Worm (Caenorhabditis elegans): ENCODE results near the gene W03F9.9.

W03F9.9 gene

ce11 chrV:138592-138991 is at the start of gene W03F9.9:
TSS of gene W03F9.9 (plus strand) at chrV:138892.
- TF ChIP-seq flt-1 (GFP tag; IDR thresholded peaks at IDR 0.05) (no peak), sea-1 (GFP tag; conservative IDR thresholded peaks at IDR 0.05) (no peak), ceh-13 (GFP tag; optimal IDR thresholded peaks at IDR 0.05) (no peak), B0310.2 (tag; optimal IDR thresholded peaks at IDR 0.05) (no peak)

- no peak for TF ChIP-seq ets-7 (tag; optimal IDR thresholded peaks at IDR 0.05)
- no peak for TF ChIP-seq ceh-13 (GFP tag; optimal IDR thresholded peaks at IDR 0.05)
- TF ChIP-seq ama-1 (optimal IDR thresholded peaks at IDR 0.05) = no peak
- no peak for TF ChIP-seq hnd-1 (tag; optimal IDR thresholded peaks at IDR 0.05)
- no peak for TF ChIP-seq F13C5.2 (tag; optimal IDR thresholded peaks at IDR 0.05)
- TF ChIP-seq aly-1 (tag; optimal IDR thresholded peaks at IDR 0.05) = no peak
- TF ChIP-seq B0310.2 (tag; optimal IDR thresholded peaks at IDR 0.05) = no peak
- TF ChIP-seq tra-4 (tag; optimal IDR thresholded peaks at IDR 0.05) = no peak
- no peak for TF ChIP-seq hmg-4 (GFP tag; optimal IDR thresholded peaks at IDR 0.05)
- no peak for TF ChIP-seq hmbx-1 (tag; optimal IDR thresholded peaks at IDR 0.05)
Measured at ce11 chrV:102165-102564, 36.5 kb upstream of the W03F9.9 start.

DNA sequence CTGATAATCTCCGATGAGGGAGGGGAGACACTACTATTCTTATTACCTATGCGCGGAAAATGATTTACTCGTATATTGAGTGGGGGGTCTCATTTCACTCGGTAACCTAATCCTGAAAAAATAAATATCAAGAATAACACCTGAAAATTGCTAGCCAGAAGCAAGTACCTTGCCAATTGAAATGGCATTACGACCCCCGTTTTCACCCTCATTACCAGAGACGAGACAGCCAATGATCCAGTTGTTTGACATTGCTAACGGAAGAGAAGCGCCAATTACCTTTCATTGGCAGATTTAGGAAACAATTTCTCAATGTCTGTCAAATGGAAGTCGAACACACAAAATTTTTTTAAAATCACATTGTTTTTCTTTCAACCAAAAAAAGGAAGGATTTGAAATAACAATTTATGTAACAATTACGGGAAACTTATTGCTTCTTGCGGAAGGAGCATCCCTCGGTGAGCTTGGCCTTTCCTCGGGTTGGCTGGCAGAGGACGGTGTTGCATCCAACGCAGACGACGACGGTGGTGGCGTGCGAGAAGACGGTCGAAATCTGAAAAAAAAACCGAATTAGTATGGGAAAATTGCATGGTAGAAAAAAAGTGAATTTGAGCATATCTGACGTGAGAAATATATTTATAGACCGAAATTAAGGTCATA is 35.5 kb upstream of the W03F9.9 start:
- no peak for TF ChIP-seq tra-4 (tag; optimal IDR thresholded peaks at IDR 0.05)
- TF ChIP-seq hmg-4 (GFP tag; optimal IDR thresholded peaks at IDR 0.05) = no peak
- no peak for TF ChIP-seq hmbx-1 (tag; optimal IDR thresholded peaks at IDR 0.05)
- no peak for TF ChIP-seq tbx-11 (GFP tag; IDR thresholded peaks at IDR 0.05)
- TF ChIP-seq hnd-1 (tag; optimal IDR thresholded peaks at IDR 0.05) = no peak
- TF ChIP-seq pes-1 (GFP tag; IDR thresholded peaks at IDR 0.05) = no peak
- TF ChIP-seq F13C5.2 (tag; optimal IDR thresholded peaks at IDR 0.05) = no peak
- TF ChIP-seq B0310.2 (tag; optimal IDR thresholded peaks at IDR 0.05) = no peak
- no peak for TF ChIP-seq flt-1 (GFP tag; IDR thresholded peaks at IDR 0.05)
- TF ChIP-seq scrt-1 (GFP tag; IDR thresholded peaks at IDR 0.05) = no peak
- TF ChIP-seq ceh-13 (GFP tag; optimal IDR thresholded peaks at IDR 0.05) = no peak
- TF ChIP-seq sea-1 (GFP tag; conservative IDR thresholded peaks at IDR 0.05) = no peak
- TF ChIP-seq ceh-36 (tag; optimal IDR thresholded peaks at IDR 0.05) = no peak
- no peak for TF ChIP-seq tbx-37 (GFP tag; conservative IDR thresholded peaks at IDR 0.05)
- no peak for TF ChIP-seq ets-7 (tag; optimal IDR thresholded peaks at IDR 0.05)

DNA sequence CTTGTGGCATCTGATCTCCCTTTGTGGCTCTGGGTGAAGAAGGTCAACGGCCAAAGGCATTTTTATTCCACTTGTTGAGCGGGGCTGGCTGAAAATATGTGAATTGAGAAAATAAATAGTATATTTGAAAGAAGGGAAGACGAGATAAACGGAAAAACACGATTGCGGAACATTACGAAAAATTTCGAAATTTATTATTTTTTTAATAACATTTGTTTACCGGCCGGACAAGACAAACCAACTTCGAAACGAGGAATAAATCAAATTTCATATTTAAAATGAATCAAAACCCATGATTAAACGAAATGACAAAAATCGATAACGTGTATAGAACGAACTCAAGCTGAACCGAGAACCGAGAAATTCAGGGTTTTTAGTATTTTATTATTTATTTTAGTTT is 34.7 kb upstream of the W03F9.9 start, which contains the start of gene rps-27:
rps-27 (minus strand) TSS at position 101 of the 400 bp plus-strand sequence.
- no peak for TF ChIP-seq flt-1 (GFP tag; IDR thresholded peaks at IDR 0.05)
- no peak for TF ChIP-seq ceh-13 (GFP tag; optimal IDR thresholded peaks at IDR 0.05)
- no peak for TF ChIP-seq pes-1 (GFP tag; IDR thresholded peaks at IDR 0.05)
- no peak for TF ChIP-seq F13C5.2 (tag; optimal IDR thresholded peaks at IDR 0.05)
- TF ChIP-seq ama-1 (optimal IDR thresholded peaks at IDR 0.05) = no peak
- no peak for TF ChIP-seq hmg-4 (GFP tag; optimal IDR thresholded peaks at IDR 0.05)
- no peak for TF ChIP-seq ceh-36 (tag; optimal IDR thresholded peaks at IDR 0.05)
- no peak for TF ChIP-seq ets-7 (tag; optimal IDR thresholded peaks at IDR 0.05)
- no peak for TF ChIP-seq tbx-37 (GFP tag; conservative IDR thresholded peaks at IDR 0.05)
- TF ChIP-seq tra-4 (tag; optimal IDR thresholded peaks at IDR 0.05) = no peak
- TF ChIP-seq hmbx-1 (tag; optimal IDR thresholded peaks at IDR 0.05) = no peak
- TF ChIP-seq scrt-1 (GFP tag; IDR thresholded peaks at IDR 0.05) = no peak

ce11 chrV:104474-104873 is 34.2 kb upstream of the W03F9.9 start, which contains the start of gene picd-1:
TSS of gene picd-1 (plus strand) at chrV:104825.
- TF ChIP-seq scrt-1 (GFP tag; IDR thresholded peaks at IDR 0.05) = peak; percentile 22; the same call in 1 of the 2 replicates
- TF ChIP-seq ama-1 (optimal IDR thresholded peaks at IDR 0.05) = no peak
- no peak for TF ChIP-seq B0310.2 (tag; optimal IDR thresholded peaks at IDR 0.05)
- no peak for TF ChIP-seq tra-4 (tag; optimal IDR thresholded peaks at IDR 0.05)
- no peak for TF ChIP-seq aly-1 (tag; optimal IDR thresholded peaks at IDR 0.05)
- TF ChIP-seq hmg-4 (GFP tag; optimal IDR thresholded peaks at IDR 0.05) = peak; percentile 27
- no peak for TF ChIP-seq ceh-13 (GFP tag; optimal IDR thresholded peaks at IDR 0.05)
- TF ChIP-seq ceh-36 (tag; optimal IDR thresholded peaks at IDR 0.05) = no peak
- TF ChIP-seq F13C5.2 (tag; optimal IDR thresholded peaks at IDR 0.05) = peak; percentile 32

- TF ChIP-seq scrt-1 (GFP tag; IDR thresholded peaks at IDR 0.05) = peak; percentile 56; the same call in 1 of the 2 replicates
- no peak for TF ChIP-seq hmg-4 (GFP tag; optimal IDR thresholded peaks at IDR 0.05)
Measured at ce11 chrV:116243-116642, 22.4 kb upstream of the W03F9.9 start.

DNA sequence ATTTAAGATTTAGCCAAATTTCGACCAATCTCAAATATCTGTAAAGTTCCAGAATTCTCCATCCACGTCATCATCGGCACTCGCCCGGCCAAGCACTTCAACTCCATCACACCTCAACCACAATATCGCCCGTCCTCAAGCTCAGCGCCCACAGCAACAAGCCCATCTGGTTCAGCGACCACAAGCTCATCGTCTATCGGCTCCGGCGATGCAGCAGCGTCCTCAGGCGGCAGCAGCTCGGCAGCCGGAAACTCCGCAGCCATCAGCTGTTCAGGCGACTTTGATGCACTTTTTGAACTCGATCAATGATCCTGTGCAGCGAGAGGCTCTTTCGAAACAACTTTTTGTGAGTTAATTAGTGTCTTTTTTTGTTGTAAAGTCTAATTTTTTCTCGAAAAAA is 21.4 kb upstream of the W03F9.9 start:
- TF ChIP-seq ceh-13 (GFP tag; optimal IDR thresholded peaks at IDR 0.05) (no peak), ama-1 (optimal IDR thresholded peaks at IDR 0.05) (no peak), hnd-1 (tag; optimal IDR thresholded peaks at IDR 0.05) (no peak), hmg-4 (GFP tag; optimal IDR thresholded peaks at IDR 0.05) (no peak)

- no peak for TF ChIP-seq tra-4 (tag; optimal IDR thresholded peaks at IDR 0.05)
- TF ChIP-seq pes-1 (GFP tag; IDR thresholded peaks at IDR 0.05) = no peak
- TF ChIP-seq B0310.2 (tag; optimal IDR thresholded peaks at IDR 0.05) = no peak
- no peak for TF ChIP-seq ceh-13 (GFP tag; optimal IDR thresholded peaks at IDR 0.05)
- TF ChIP-seq ceh-36 (tag; optimal IDR thresholded peaks at IDR 0.05) = no peak
- TF ChIP-seq sea-1 (GFP tag; conservative IDR thresholded peaks at IDR 0.05) = no peak
- no peak for TF ChIP-seq hmg-4 (GFP tag; optimal IDR thresholded peaks at IDR 0.05)
Measured at ce11 chrV:122249-122648, 16.4 kb upstream of the W03F9.9 start.

DNA sequence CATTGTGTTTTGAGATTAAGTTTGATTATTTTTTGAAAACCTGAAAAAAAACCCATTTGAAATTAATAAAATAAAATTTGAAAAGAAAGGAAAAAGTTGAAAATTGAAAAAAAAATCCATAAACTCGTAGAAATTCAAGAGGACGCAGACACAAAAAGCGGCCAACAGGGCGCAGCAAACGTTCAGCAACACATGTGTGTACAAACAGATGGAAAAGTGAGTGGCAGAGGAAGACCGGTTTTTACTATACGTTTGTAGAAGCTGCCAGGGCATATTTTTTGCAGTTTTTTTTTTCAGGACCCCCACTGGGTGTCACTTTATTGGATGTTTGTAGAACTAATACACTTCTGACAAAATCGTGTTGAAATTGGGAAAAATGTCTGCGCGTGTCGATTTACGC is 15.9 kb upstream of the W03F9.9 start, which contains the start of gene cgp-1:
cgp-1 (minus strand) TSS at position 40 of the 400 bp plus-strand sequence.
- TF ChIP-seq scrt-1 (GFP tag; IDR thresholded peaks at IDR 0.05) (no peak), hmg-4 (GFP tag; optimal IDR thresholded peaks at IDR 0.05) (no peak), ama-1 (optimal IDR thresholded peaks at IDR 0.05) (no peak), hnd-1 (tag; optimal IDR thresholded peaks at IDR 0.05) (no peak), pes-1 (GFP tag; IDR thresholded peaks at IDR 0.05) (no peak), F13C5.2 (tag; optimal IDR thresholded peaks at IDR 0.05) (no peak), ceh-13 (GFP tag; optimal IDR thresholded peaks at IDR 0.05) (no peak)

All from whole organism, early embryonic.